Fruit fly (Drosophila melanogaster) whole organism, embryonic: ENCODE measurements around the gene wek.

Source experiments
- BEAF-32 ChIP-seq: fragments of 200-800 bp; sonication (Bioruptor generic); optimal IDR thresholded peaks from 3 replicates; lab custom pipeline; 2017; ENCODE audit warnings: missing biosample characterization, missing genetic modification characterization, mild to moderate bottlenecking, moderate library complexity, missing genetic modification reagents
- Bgb ChIP-seq: fragments of 200-800 bp; sonication (Bioruptor generic); IDR thresholded peaks from 2 replicates; pipeline ENCODE4 v1.3.6; 2022; ENCODE audit warnings: missing biosample characterization, missing genetic modification characterization; ENCODE audit not compliant: partially characterized antibody
- CG10267 ChIP-seq: fragments of 200-800 bp; sonication (Bioruptor generic); optimal IDR thresholded peaks from 2 replicates; lab custom pipeline; 2018; ENCODE audit warnings: missing biosample characterization, mild to moderate bottlenecking, missing genetic modification characterization, moderate library complexity
- CG11560 ChIP-seq: fragments of 200-800 bp; sonication (Bioruptor generic); IDR thresholded peaks from 3 replicates; pipeline ENCODE4 v1.3.6; 2022; ENCODE audit warnings: missing biosample characterization, missing genetic modification characterization
- CG12391 ChIP-seq: fragments of 200-800 bp; sonication (Bioruptor generic); optimal IDR thresholded peaks from 3 replicates; lab custom pipeline; 2018; ENCODE audit warnings: missing biosample characterization, mild to moderate bottlenecking, missing genetic modification characterization, moderate library complexity
- CG14860 ChIP-seq: fragments of 200-800 bp; sonication (Bioruptor generic); IDR thresholded peaks from 3 replicates; pipeline ENCODE4 v1.3.6; 2022; ENCODE audit warnings: missing biosample characterization, missing genetic modification characterization; ENCODE audit not compliant: partially characterized antibody
- CG15514 ChIP-seq: fragments of 200-800 bp; sonication (Bioruptor generic); optimal IDR thresholded peaks from 3 replicates; lab custom pipeline; 2017; ENCODE audit warnings: missing biosample characterization, missing genetic modification characterization, mild to moderate bottlenecking, moderate library complexity, missing genetic modification reagents
- CG15601 ChIP-seq: fragments of 200-800 bp; sonication (Bioruptor generic); optimal IDR thresholded peaks from 3 replicates; lab custom pipeline; 2019; ENCODE audit warnings: missing biosample characterization, mild to moderate bottlenecking, missing genetic modification characterization, moderate library complexity
- CG1602 ChIP-seq: fragments of 200-800 bp; sonication (Bioruptor generic); optimal IDR thresholded peaks from 3 replicates; lab custom pipeline; 2016; ENCODE audit warnings: missing biosample characterization, missing genetic modification characterization
- CG1603 ChIP-seq: fragments of 200-800 bp; sonication (Bioruptor generic); optimal IDR thresholded peaks from 2 replicates; lab custom pipeline; 2019; ENCODE audit warnings: missing biosample characterization, mild to moderate bottlenecking, missing genetic modification characterization, moderate library complexity
- CG16813 ChIP-seq: fragments of 200-800 bp; sonication (Bioruptor generic); IDR thresholded peaks from 3 replicates; pipeline ENCODE4 v1.3.6; 2022; ENCODE audit warnings: missing biosample characterization, missing genetic modification characterization; ENCODE audit not compliant: partially characterized antibody
- CG17912 ChIP-seq: fragments of 200-800 bp; sonication (Bioruptor generic); optimal IDR thresholded peaks from 2 replicates; lab custom pipeline; 2018; ENCODE audit warnings: missing biosample characterization, mild to moderate bottlenecking, missing genetic modification characterization
- CG18011 ChIP-seq: fragments of 200-800 bp; sonication (Bioruptor generic); optimal IDR thresholded peaks from 2 replicates; lab custom pipeline; 2017; ENCODE audit warnings: missing biosample characterization, missing genetic modification characterization, mild to moderate bottlenecking, moderate library complexity, missing genotype
- CG2116 ChIP-seq: fragments of 200-800 bp; sonication (Bioruptor generic); optimal IDR thresholded peaks from 3 replicates; lab custom pipeline; 2018; ENCODE audit warnings: missing biosample characterization, mild to moderate bottlenecking, missing genetic modification characterization
- CG32772 ChIP-seq: fragments of 200-800 bp; sonication (Bioruptor generic); IDR thresholded peaks from 2 replicates; pipeline ENCODE4 v1.3.6; 2022; ENCODE audit warnings: missing biosample characterization, missing genetic modification characterization
- CG34224 ChIP-seq: fragments of 200-800 bp; sonication (Bioruptor generic); IDR thresholded peaks from 3 replicates; pipeline ENCODE4 v1.3.6; 2022; ENCODE audit warnings: missing biosample characterization, missing genetic modification characterization; ENCODE audit not compliant: partially characterized antibody
- CG4328 ChIP-seq: fragments of 200-800 bp; sonication (Bioruptor generic); optimal IDR thresholded peaks from 3 replicates; lab custom pipeline; 2017; ENCODE audit warnings: missing biosample characterization, missing genetic modification reagents, missing genetic modification characterization
- CG6791 ChIP-seq: fragments of 200-800 bp; sonication (Bioruptor generic); IDR thresholded peaks from 3 replicates; pipeline ENCODE4 v1.3.6; 2022; ENCODE audit warnings: missing biosample characterization, missing genetic modification characterization; ENCODE audit not compliant: partially characterized antibody
- CG7963 ChIP-seq: fragments of 200-800 bp; sonication (Bioruptor generic); IDR thresholded peaks from 3 replicates; pipeline ENCODE4 v1.3.6; 2022; ENCODE audit warnings: missing biosample characterization, missing genetic modification characterization; ENCODE audit not compliant: partially characterized antibody
- CG8290 ChIP-seq, 3 experiments: fragments of 200-800 bp; sonication (Bioruptor generic); optimal IDR thresholded peaks; 2 replicates each; lab custom pipeline; 2016 to 2019; ENCODE audit warnings: missing biosample characterization in 3 of 3, missing genetic modification characterization in 3 of 3, mild to moderate bottlenecking in 2 of 3, moderate library complexity in 1 of 3
- D19B ChIP-seq: fragments of 200-800 bp; sonication (Bioruptor generic); optimal IDR thresholded peaks from 2 replicates; lab custom pipeline; 2017; ENCODE audit warnings: missing biosample characterization, mild to moderate bottlenecking, missing genetic modification characterization
- Dll ChIP-seq: fragments of 200-800 bp; sonication (Bioruptor generic); IDR thresholded peaks from 4 replicates; pipeline ENCODE4 v1.3.6; 2022; ENCODE audit warnings: missing biosample characterization, missing genetic modification characterization; ENCODE audit not compliant: partially characterized antibody
- Dp ChIP-seq: fragments of 200-800 bp; sonication (Bioruptor generic); optimal IDR thresholded peaks from 2 replicates; lab custom pipeline; 2018; ENCODE audit warnings: missing biosample characterization, mild to moderate bottlenecking, missing genetic modification characterization, moderate library complexity
- Dref ChIP-seq: fragments of 200-800 bp; sonication (Bioruptor generic); IDR thresholded peaks from 2 replicates; pipeline ENCODE4 v1.3.6; 2022; ENCODE audit warnings: missing biosample characterization, missing genetic modification characterization
- E2f2 ChIP-seq: fragments of 200-800 bp; sonication (Bioruptor generic); IDR thresholded peaks from 2 replicates; pipeline ENCODE4 v1.3.6; 2022; ENCODE audit warnings: missing biosample characterization, missing genetic modification characterization
- GATAe ChIP-seq: fragments of 200-800 bp; sonication (Bioruptor generic); conservative IDR thresholded peaks from 2 replicates; pipeline ENCODE4 v1.3.6; 2022; ENCODE audit warnings: missing biosample characterization, missing genetic modification characterization
- MBD-R2 ChIP-seq: fragments of 200-800 bp; sonication (Bioruptor generic); IDR thresholded peaks from 2 replicates; pipeline ENCODE4 v1.3.6; 2022; ENCODE audit warnings: missing biosample characterization, missing genetic modification characterization
- MESR4 ChIP-seq: fragments of 200-800 bp; sonication (Bioruptor generic); optimal IDR thresholded peaks from 2 replicates; lab custom pipeline; 2018; ENCODE audit warnings: missing biosample characterization, mild to moderate bottlenecking, missing genetic modification characterization, moderate library complexity
- Opbp ChIP-seq: fragments of 200-800 bp; sonication (Bioruptor generic); IDR thresholded peaks from 3 replicates; pipeline ENCODE4 v1.3.6; 2022; ENCODE audit warnings: missing biosample characterization, missing genetic modification characterization; ENCODE audit not compliant: partially characterized antibody
- YL-1 ChIP-seq: fragments of 200-800 bp; sonication (Bioruptor generic); optimal IDR thresholded peaks from 3 replicates; lab custom pipeline; 2017; ENCODE audit warnings: missing biosample characterization, mild to moderate bottlenecking, missing genetic modification characterization
- amos ChIP-seq: fragments of 200-800 bp; sonication (Bioruptor generic); IDR thresholded peaks from 2 replicates; pipeline ENCODE4 v1.3.6; 2022; ENCODE audit warnings: missing biosample characterization, missing genetic modification characterization; ENCODE audit not compliant: partially characterized antibody
- ato ChIP-seq: fragments of 200-800 bp; sonication (Bioruptor generic); IDR thresholded peaks from 2 replicates; pipeline ENCODE4 v1.3.6; 2022; ENCODE audit warnings: missing biosample characterization, missing genetic modification characterization; ENCODE audit not compliant: partially characterized antibody
- bbx ChIP-seq: fragments of 200-800 bp; sonication (Bioruptor generic); IDR thresholded peaks from 2 replicates; pipeline ENCODE4 v1.3.6; 2022; ENCODE audit warnings: missing biosample characterization, missing genetic modification characterization; ENCODE audit not compliant: partially characterized antibody
- crp ChIP-seq, 2 experiments: fragments of 200-800 bp; sonication (Bioruptor generic); optimal IDR thresholded peaks; 2 replicates in 1 of 2; 3 replicates in 1 of 2; lab custom pipeline; 2017; ENCODE audit warnings: missing biosample characterization in 2 of 2, missing genetic modification characterization in 2 of 2, mild to moderate bottlenecking in 1 of 2, moderate library complexity in 1 of 2
- hb ChIP-seq: fragments of 200-800 bp; sonication (Bioruptor generic); IDR thresholded peaks from 3 replicates; pipeline ENCODE4 v1.3.6; 2022; ENCODE audit warnings: missing biosample characterization, missing genetic modification characterization; ENCODE audit not compliant: partially characterized antibody
- hbn ChIP-seq: fragments of 200-800 bp; sonication (Bioruptor generic); IDR thresholded peaks from 2 replicates; pipeline ENCODE4 v1.3.6; 2022; ENCODE audit warnings: missing biosample characterization, missing genetic modification characterization; ENCODE audit not compliant: partially characterized antibody
- inv ChIP-seq: fragments of 200-800 bp; sonication (Bioruptor generic); IDR thresholded peaks from 2 replicates; pipeline ENCODE4 v1.3.6; 2022; ENCODE audit warnings: missing biosample characterization, missing genetic modification characterization; ENCODE audit not compliant: partially characterized antibody
- nerfin-2 ChIP-seq: fragments of 200-800 bp; sonication (Bioruptor generic); IDR thresholded peaks from 2 replicates; pipeline ENCODE4 v1.3.6; 2022; ENCODE audit warnings: missing biosample characterization, missing genetic modification characterization; ENCODE audit not compliant: partially characterized antibody
- pzg ChIP-seq: fragments of 200-800 bp; sonication (Bioruptor generic); optimal IDR thresholded peaks from 3 replicates; lab custom pipeline; 2018; ENCODE audit warnings: missing biosample characterization, mild to moderate bottlenecking, missing genetic modification characterization, moderate library complexity
- sd ChIP-seq: fragments of 200-800 bp; sonication (Bioruptor generic); optimal IDR thresholded peaks from 3 replicates; lab custom pipeline; 2018; ENCODE audit warnings: missing biosample characterization, mild to moderate bottlenecking, missing genetic modification characterization, moderate library complexity
- sna ChIP-seq: fragments of 200-800 bp; sonication (Bioruptor generic); IDR thresholded peaks from 2 replicates; pipeline ENCODE4 v1.3.6; 2022; ENCODE audit warnings: missing biosample characterization, missing genetic modification characterization; ENCODE audit not compliant: partially characterized antibody
- sob ChIP-seq: fragments of 200-800 bp; sonication (Bioruptor generic); IDR thresholded peaks from 2 replicates; pipeline ENCODE4 v1.3.6; 2022; ENCODE audit warnings: missing biosample characterization, missing genetic modification characterization
- stwl ChIP-seq: fragments of 200-800 bp; sonication (Bioruptor generic); optimal IDR thresholded peaks from 3 replicates; lab custom pipeline; 2018; ENCODE audit warnings: missing biosample characterization, mild to moderate bottlenecking, missing genetic modification characterization, moderate library complexity
- unc-4 ChIP-seq: fragments of 200-800 bp; sonication (Bioruptor generic); IDR thresholded peaks from 2 replicates; pipeline ENCODE4 v1.3.6; 2022; ENCODE audit warnings: missing biosample characterization, missing genetic modification characterization; ENCODE audit not compliant: partially characterized antibody
- vnd ChIP-seq: fragments of 200-800 bp; sonication (Bioruptor generic); IDR thresholded peaks from 3 replicates; pipeline ENCODE4 v1.3.6; 2022; ENCODE audit warnings: missing biosample characterization, missing genetic modification characterization; ENCODE audit not compliant: partially characterized antibody

wek gene

dm6 chr2L:15764029-15764428, 4.1 kb downstream of the wek start, which contains the start of gene CG3793:
CG3793 (plus strand) TSS chr2L:15764220.
- TF ChIP-seq CG7963 (peak; percentile 69), CG14860 (GFP tag; lab: Robert Waterston, UW) (peak; percentile 52; the same call in 2 of the 3 replicates), CG12391 (tag; lab: Kevin White, UChicago) (no peak), bbx (GFP tag; lab: Robert Waterston, UW) (peak; percentile 79), CG6791 (GFP tag; lab: Robert Waterston, UW) (peak; percentile 81), sd (tag; lab: Kevin White, UChicago) (no peak), CG8290 (GFP tag; optimal IDR thresholded peaks at IDR 0.05; lab: Kevin White, UChicago) (no peak), CG8290 (tag; optimal IDR thresholded peaks at IDR 0.05; lab: Kevin White, UChicago) (peak in 1 of 2 experiments; percentile 74), unc-4 (GFP tag; lab: Robert Waterston, UW) (0 out of 2 replicates have a peak, but pooled peaks have one; percentile 16), CG11560 (tag; lab: Robert Waterston, UW) (peak; percentile 27; the same call in 1 of the 3 replicates), CG16813 (GFP tag; lab: Robert Waterston, UW) (peak; percentile 54; the same call in 2 of the 3 replicates), vnd (GFP tag; lab: Robert Waterston, UW) (peak; percentile 30; the same call in 1 of the 3 replicates), stwl (peak; percentile 69), CG15601 (peak; percentile 13), CG4328 (GFP tag; lab: Kevin White, UChicago) (no peak), YL-1 (GFP tag; lab: Kevin White, UChicago) (peak; percentile 47), sna (GFP tag; lab: Robert Waterston, UW) (peak; percentile 30; the same call in 1 of the 2 replicates), Dref (GFP tag; lab: Robert Waterston, UW) (peak; percentile 87), ato (peak; percentile 47; the same call in 1 of the 2 replicates), CG17912 (peak; percentile 33), crp (GFP tag; optimal IDR thresholded peaks at IDR 0.05; lab: Kevin White, UChicago) (peak in 1 of 2 experiments; percentile 83), nerfin-2 (peak; percentile 33; the same call in 1 of the 2 replicates), Opbp (GFP tag; lab: Robert Waterston, UW) (peak; percentile 64; the same call in 2 of the 3 replicates), CG15514 (peak; percentile 81), sob (GFP tag; lab: Robert Waterston, UW) (0 out of 2 replicates have a peak, but pooled peaks have one; percentile 5), CG10267 (tag; lab: Kevin White, UChicago) (peak; percentile 92), MBD-R2 (GFP tag; lab: Robert Waterston, UW) (peak; percentile 75), E2f2 (GFP tag; lab: Robert Waterston, UW) (peak; percentile 89), CG34224 (GFP tag; lab: Robert Waterston, UW) (peak; percentile 55), CG18011 (GFP tag; lab: Kevin White, UChicago) (no peak), GATAe (no peak), inv (GFP tag; lab: Robert Waterston, UW) (0 out of 2 replicates have a peak, but pooled peaks have one; percentile 26), hb (GFP tag; lab: Robert Waterston, UW) (peak; percentile 65; the same call in 2 of the 3 replicates), hbn (peak; percentile 45), Dp (GFP tag; lab: Kevin White, UChicago) (peak; percentile 87), pzg (GFP tag; lab: Kevin White, UChicago) (peak; percentile 46), Dll (peak; percentile 55; the same call in 1 of the 4 replicates), D19B (GFP tag; lab: Kevin White, UChicago) (no peak), CG32772 (GFP tag; lab: Robert Waterston, UW) (peak; percentile 8; the same call in 1 of the 2 replicates), CG1603 (tag; lab: Kevin White, UChicago) (peak; percentile 21), BEAF-32 (peak; percentile 38), amos (peak; percentile 49; the same call in 1 of the 2 replicates), CG2116 (peak; percentile 55), CG1602 (GFP tag; lab: Kevin White, UChicago) (no peak), Bgb (0 out of 2 replicates have a peak, but pooled peaks have one; percentile 31), MESR4 (GFP tag; lab: Kevin White, UChicago) (peak; percentile 38)
